Worm (Caenorhabditis elegans) whole organism, L3 larva: Measurements from ENCODE around the gene K08H2.10.

Source experiments
- aly-2 ChIP-seq: fragments of 150-350 bp; optimal IDR thresholded peaks from 2 replicates; lab custom pipeline; 2014; ENCODE audit warnings: missing biosample characterization, missing genetic modification characterization
- ceh-16 ChIP-seq: sonication (generic microtip); optimal IDR thresholded peaks from 2 replicates; lab custom pipeline; 2017; ENCODE audit warnings: missing biosample characterization, missing genetic modification characterization
- ceh-28 ChIP-seq: fragments of 150-350 bp; optimal IDR thresholded peaks from 2 replicates; lab custom pipeline; 2014; ENCODE audit warnings: missing biosample characterization, missing genetic modification reagents, missing genetic modification characterization
- ceh-9 ChIP-seq: sonication (generic microtip); optimal IDR thresholded peaks from 2 replicates; lab custom pipeline; 2018; ENCODE audit warnings: missing biosample characterization, missing genetic modification characterization
- daf-12 ChIP-seq: fragments of 150-350 bp; optimal IDR thresholded peaks from 2 replicates; lab custom pipeline; 2014; ENCODE audit warnings: missing biosample characterization, missing genetic modification reagents, missing genetic modification characterization
- egl-27 ChIP-seq: sonication (generic microtip); optimal IDR thresholded peaks from 4 replicates; lab custom pipeline; 2017; ENCODE audit warnings: missing biosample characterization, missing genetic modification reagents, missing genetic modification characterization
- egl-5 ChIP-seq: fragments of 150-350 bp; optimal IDR thresholded peaks from 2 replicates; lab custom pipeline; 2017; ENCODE audit warnings: missing biosample characterization, missing genetic modification reagents, missing genetic modification characterization, inconsistent platforms
- elt-1 ChIP-seq: fragments of 150-350 bp; optimal IDR thresholded peaks from 2 replicates; lab custom pipeline; 2014; ENCODE audit warnings: missing biosample characterization, missing genetic modification characterization
- elt-2 ChIP-seq: sonication (generic microtip); optimal IDR thresholded peaks from 2 replicates; lab custom pipeline; 2016; ENCODE audit warnings: missing genetic modification reagents, mild to moderate bottlenecking, missing genetic modification characterization, missing compliant biosample characterization
- eor-1 ChIP-seq, 2 experiments: fragments of 150-350 bp; optimal IDR thresholded peaks; 2 replicates each; lab custom pipeline; 2014 to 2018; ENCODE audit warnings: missing biosample characterization in 2 of 2, missing genetic modification characterization in 2 of 2
- fkh-10 ChIP-seq: sonication (generic microtip); optimal IDR thresholded peaks from 2 replicates; lab custom pipeline; 2017; ENCODE audit warnings: missing biosample characterization, missing genetic modification reagents, missing genetic modification characterization
- fkh-2 ChIP-seq: fragments of 150-350 bp; optimal IDR thresholded peaks from 2 replicates; lab custom pipeline; 2014; ENCODE audit warnings: missing biosample characterization, missing genetic modification reagents, missing genetic modification characterization
- hmg-11 ChIP-seq: sonication (generic microtip); optimal IDR thresholded peaks from 2 replicates; lab custom pipeline; 2016; ENCODE audit warnings: missing genetic modification characterization, missing compliant biosample characterization
- jun-1 ChIP-seq: fragments of 150-350 bp; optimal IDR thresholded peaks from 2 replicates; lab custom pipeline; 2014; ENCODE audit warnings: missing biosample characterization, missing genetic modification reagents, missing genetic modification characterization
- mdl-1 ChIP-seq: fragments of 150-350 bp; optimal IDR thresholded peaks from 2 replicates; lab custom pipeline; 2014; ENCODE audit warnings: missing biosample characterization, missing genetic modification characterization
- nfya-1 ChIP-seq: sonication (generic microtip); optimal IDR thresholded peaks from 2 replicates; lab custom pipeline; 2017; ENCODE audit warnings: missing genetic modification characterization, mild to moderate bottlenecking, missing compliant biosample characterization, antibody characterized with exemption, moderate library complexity; ENCODE audit not compliant: insufficient read depth
- nhr-11 ChIP-seq: fragments of 150-350 bp; optimal IDR thresholded peaks from 2 replicates; lab custom pipeline; 2014; ENCODE audit warnings: missing biosample characterization, missing genetic modification characterization
- nhr-12 ChIP-seq: fragments of 150-350 bp; optimal IDR thresholded peaks from 2 replicates; lab custom pipeline; 2014; ENCODE audit warnings: missing biosample characterization, missing genetic modification characterization
- nhr-23 ChIP-seq: fragments of 150-350 bp; optimal IDR thresholded peaks from 2 replicates; lab custom pipeline; 2014; ENCODE audit warnings: missing biosample characterization, missing genetic modification reagents, missing genetic modification characterization
- nhr-237 ChIP-seq: fragments of 150-350 bp; optimal IDR thresholded peaks from 2 replicates; lab custom pipeline; 2014; ENCODE audit warnings: missing biosample characterization, missing genetic modification characterization
- nhr-25 ChIP-seq: sonication (generic microtip); optimal IDR thresholded peaks from 2 replicates; lab custom pipeline; 2017; ENCODE audit warnings: missing biosample characterization, missing genetic modification characterization
- nhr-28 ChIP-seq: fragments of 150-350 bp; optimal IDR thresholded peaks from 2 replicates; lab custom pipeline; 2014; ENCODE audit warnings: missing biosample characterization, missing genetic modification characterization
- nhr-43 ChIP-seq: sonication (generic microtip); optimal IDR thresholded peaks from 2 replicates; lab custom pipeline; 2016; ENCODE audit warnings: mild to moderate bottlenecking, missing genetic modification characterization, missing compliant biosample characterization; ENCODE audit not compliant: poor library complexity, severe bottlenecking
- nhr-67 ChIP-seq: fragments of 150-350 bp; optimal IDR thresholded peaks from 2 replicates; lab custom pipeline; 2014; ENCODE audit warnings: missing biosample characterization, missing genetic modification characterization
- nhr-77 ChIP-seq: fragments of 150-350 bp; optimal IDR thresholded peaks from 2 replicates; lab custom pipeline; 2014; ENCODE audit warnings: missing biosample characterization, missing genetic modification characterization
- pqm-1 ChIP-seq: fragments of 150-350 bp; optimal IDR thresholded peaks from 2 replicates; lab custom pipeline; 2017; ENCODE audit warnings: missing biosample characterization, missing genetic modification characterization, inconsistent platforms
- sea-2 ChIP-seq: fragments of 150-350 bp; sonication (generic microtip); optimal IDR thresholded peaks from 4 replicates; lab custom pipeline; 2014; ENCODE audit warnings: missing biosample characterization, missing genetic modification reagents, missing genetic modification characterization
- snpc-4 ChIP-seq: fragments of 150-350 bp; optimal IDR thresholded peaks from 2 replicates; lab custom pipeline; 2014; ENCODE audit warnings: missing biosample characterization, missing genetic modification characterization
- tbx-2 ChIP-seq: sonication (generic microtip); optimal IDR thresholded peaks from 2 replicates; lab custom pipeline; 2016; ENCODE audit warnings: mild to moderate bottlenecking, missing genetic modification characterization, missing compliant biosample characterization
- unc-39 ChIP-seq: sonication (generic microtip); optimal IDR thresholded peaks from 4 replicates; lab custom pipeline; 2017; ENCODE audit warnings: missing biosample characterization, missing genetic modification characterization
- unc-62 ChIP-seq: fragments of 150-350 bp; sonication (generic microtip); optimal IDR thresholded peaks from 4 replicates; lab custom pipeline; 2014; ENCODE audit warnings: missing biosample characterization, missing genetic modification reagents, missing genetic modification characterization
- zag-1 ChIP-seq: fragments of 150-350 bp; optimal IDR thresholded peaks from 2 replicates; lab custom pipeline; 2014; ENCODE audit warnings: missing biosample characterization, missing genetic modification characterization
- ztf-11 ChIP-seq: fragments of 150-350 bp; optimal IDR thresholded peaks from 2 replicates; lab custom pipeline; 2014; ENCODE audit warnings: missing biosample characterization, missing genetic modification characterization
- ztf-4 ChIP-seq: fragments of 150-350 bp; optimal IDR thresholded peaks from 2 replicates; lab custom pipeline; 2014; ENCODE audit warnings: missing biosample characterization, missing genetic modification characterization

Gene K08H2.10

ce11 chrX:13284618-13285017, 27.0 kb downstream of the K08H2.10 start:
- TF ChIP-seq ztf-11 (tag; lab: Kevin White, UChicago) (no peak), egl-27 (tag; lab: Kevin White, UChicago) (no peak), snpc-4 (tag; lab: Kevin White, UChicago) (no peak), eor-1 (tag; optimal IDR thresholded peaks at IDR 0.05; lab: Kevin White, UChicago) (no peak), fkh-10 (no peak), elt-1 (tag; lab: Kevin White, UChicago) (no peak), unc-39 (no peak), elt-2 (tag; lab: Kevin White, UChicago) (no peak), sea-2 (GFP tag; lab: Kevin White, UChicago) (no peak), zag-1 (tag; lab: Kevin White, UChicago) (no peak), nhr-11 (tag; lab: Kevin White, UChicago) (no peak), nfya-1 (no peak), nhr-67 (tag; lab: Kevin White, UChicago) (no peak), ceh-28 (tag; lab: Kevin White, UChicago) (no peak), nhr-237 (tag; lab: Kevin White, UChicago) (no peak), daf-12 (tag; lab: Kevin White, UChicago) (no peak), pqm-1 (tag; lab: Kevin White, UChicago) (no peak), egl-5 (tag; lab: Kevin White, UChicago) (no peak), unc-62 (GFP tag; lab: Kevin White, UChicago) (no peak), aly-2 (tag; lab: Kevin White, UChicago) (no peak)

- TF ChIP-seq snpc-4 (tag; lab: Kevin White, UChicago) (no peak), nhr-25 (tag; lab: Kevin White, UChicago) (no peak)
Observed at ce11 chrX:13286533-13286932, 28.9 kb downstream of the K08H2.10 start, which contains the start of gene R04D3.2. TSS of gene R04D3.2 (minus strand) at chrX:13286633.

- TF ChIP-seq sea-2 (GFP tag; lab: Kevin White, UChicago): no peak
- TF ChIP-seq, all 47 proteins: peak for 0
Observed at ce11 chrX:13288715-13289114, 31.1 kb downstream of the K08H2.10 start, which contains the start of gene R04D3.4. TSS of gene R04D3.4 (minus strand) at chrX:13288815.

ce11 chrX:13290531-13290930, 32.9 kb downstream of the K08H2.10 start, which contains the start of gene R04D3.3:
TSS of gene R04D3.3 (minus strand) at chrX:13290631.
- TF ChIP-seq unc-62 (GFP tag; lab: Kevin White, UChicago): no peak
- TF ChIP-seq sea-2 (GFP tag; lab: Kevin White, UChicago): no peak
- no peak for TF ChIP-seq nhr-43 (tag; lab: Kevin White, UChicago)
- TF ChIP-seq mdl-1 (tag; lab: Kevin White, UChicago): no peak
- no peak for TF ChIP-seq fkh-2 (tag; lab: Kevin White, UChicago)
- no peak for TF ChIP-seq fkh-10

ce11 chrX:13291506-13291905, 33.9 kb downstream of the K08H2.10 start, which contains the start of gene srd-38:
TSS of gene srd-38 (plus strand) at chrX:13291806.
- TF ChIP-seq nhr-12 (tag; lab: Kevin White, UChicago) (no peak), ceh-16 (tag; lab: Kevin White, UChicago) (no peak)

ce11 chrX:13293023-13293422, 35.4 kb downstream of the K08H2.10 start:
- TF ChIP-seq jun-1 (no peak), fkh-2 (tag; lab: Kevin White, UChicago) (no peak), ztf-11 (tag; lab: Kevin White, UChicago) (no peak), pqm-1 (tag; lab: Kevin White, UChicago) (no peak), nhr-23 (tag; lab: Kevin White, UChicago) (no peak), ztf-4 (tag; lab: Kevin White, UChicago) (no peak), hmg-11 (tag; lab: Kevin White, UChicago) (no peak), tbx-2 (no peak), nhr-12 (tag; lab: Kevin White, UChicago) (no peak), egl-5 (tag; lab: Kevin White, UChicago) (no peak), nhr-28 (no peak), nhr-77 (tag; lab: Kevin White, UChicago) (no peak), nhr-43 (tag; lab: Kevin White, UChicago) (no peak), ceh-9 (tag; lab: Kevin White, UChicago) (no peak)
